Worm (Caenorhabditis elegans) whole organism, young adult: ENCODE data around the gene ZK1127.12.
A peak's percentile ranks its signal among the peaks of the same experiment; 100 is the strongest.

ENCODE experiments used
- B0035.1 ChIP-seq: sonication (generic microtip); optimal IDR thresholded peaks from 2 replicates; lab custom pipeline; 2016; ENCODE audit warnings: missing genetic modification characterization, mild to moderate bottlenecking, missing compliant biosample characterization, missing genotype, missing genetic modification reagents
- B0261.1 ChIP-seq: sonication (generic microtip); optimal IDR thresholded peaks from 2 replicates; lab custom pipeline; 2016; ENCODE audit warnings: mild to moderate bottlenecking, missing genetic modification characterization, moderate library complexity, missing compliant biosample characterization
- B0336.3 ChIP-seq: fragments of 200-800 bp; sonication (Bioruptor generic); IDR thresholded peaks from 2 replicates; pipeline ENCODE4 v1.3.6; 2022; ENCODE audit warnings: missing genetic modification characterization, missing compliant biosample characterization
- C17E4.6 ChIP-seq: fragments of 200-800 bp; sonication (Bioruptor generic); IDR thresholded peaks from 2 replicates; pipeline ENCODE4 v1.3.6; 2022; ENCODE audit warnings: missing genetic modification reagents, missing genetic modification characterization, missing compliant biosample characterization
- D2030.7 ChIP-seq: fragments of 200-800 bp; sonication (Bioruptor generic); IDR thresholded peaks from 2 replicates; pipeline ENCODE4 v1.3.6; 2022; ENCODE audit warnings: missing genetic modification reagents, missing genetic modification characterization, missing compliant biosample characterization
- F33H1.4 ChIP-seq: fragments of 200-800 bp; sonication (Bioruptor generic); IDR thresholded peaks from 2 replicates; pipeline ENCODE4 v1.3.6; 2022; ENCODE audit warnings: missing genetic modification reagents, missing genetic modification characterization, missing compliant biosample characterization
- F57A8.1 ChIP-seq: fragments of 200-800 bp; sonication (Bioruptor generic); optimal IDR thresholded peaks from 2 replicates; lab custom pipeline; 2018; ENCODE audit warnings: mild to moderate bottlenecking, missing genetic modification characterization, moderate library complexity, missing compliant biosample characterization
- K11D2.4 ChIP-seq: fragments of 200-800 bp; sonication (Bioruptor generic); IDR thresholded peaks from 2 replicates; pipeline ENCODE4 v1.3.6; 2022; ENCODE audit warnings: missing genetic modification reagents, missing genetic modification characterization, missing compliant biosample characterization
- T26A5.8 ChIP-seq: sonication (generic microtip); optimal IDR thresholded peaks from 2 replicates; lab custom pipeline; 2016; ENCODE audit warnings: missing genetic modification characterization, missing compliant biosample characterization
- Y53F4B.3 ChIP-seq: fragments of 200-800 bp; sonication (Bioruptor generic); IDR thresholded peaks from 2 replicates; pipeline ENCODE4 v1.3.6; 2022; ENCODE audit warnings: missing genetic modification reagents, missing genetic modification characterization, missing compliant biosample characterization
- Y56A3A.18 ChIP-seq: fragments of 200-800 bp; sonication (Bioruptor generic); IDR thresholded peaks from 2 replicates; pipeline ENCODE4 v1.3.6; 2022; ENCODE audit warnings: missing genetic modification reagents, missing genetic modification characterization, missing compliant biosample characterization
- Y79H2A.3 ChIP-seq: fragments of 200-800 bp; sonication (Bioruptor generic); conservative IDR thresholded peaks from 2 replicates; pipeline ENCODE4 v1.3.6; 2022; ENCODE audit warnings: missing genetic modification reagents, missing genetic modification characterization, missing compliant biosample characterization
- ZK185.1 ChIP-seq: sonication (generic microtip); optimal IDR thresholded peaks from 2 replicates; lab custom pipeline; 2016; ENCODE audit warnings: mild to moderate bottlenecking, missing genetic modification characterization, missing compliant biosample characterization; ENCODE audit not compliant: poor library complexity, severe bottlenecking
- athp-1 ChIP-seq: sonication (generic microtip); optimal IDR thresholded peaks from 2 replicates; lab custom pipeline; 2017; ENCODE audit warnings: mild to moderate bottlenecking, missing genetic modification characterization, missing compliant biosample characterization
- attf-5 ChIP-seq: fragments of 200-800 bp; sonication (Bioruptor generic); optimal IDR thresholded peaks from 2 replicates; lab custom pipeline; 2018; ENCODE audit warnings: mild to moderate bottlenecking, missing genetic modification characterization, missing compliant biosample characterization
- ccch-3 ChIP-seq: fragments of 200-800 bp; sonication (Bioruptor generic); optimal IDR thresholded peaks from 2 replicates; lab custom pipeline; 2018; ENCODE audit warnings: mild to moderate bottlenecking, missing genetic modification characterization, missing compliant biosample characterization
- cebp-1 ChIP-seq, 2 experiments: fragments of 200-800 bp in 1 of 2; sonication (Bioruptor generic) in 1 of 2; sonication (generic microtip) in 1 of 2; IDR thresholded peaks in 1 of 2; optimal IDR thresholded peaks in 1 of 2; 2 replicates each; pipeline versions ENCODE4 v1.3.6 to Lab custom; 2017 to 2022; ENCODE audit warnings: missing compliant biosample characterization in 2 of 2, missing genetic modification characterization in 2 of 2, mild to moderate bottlenecking in 1 of 2, missing genetic modification reagents in 1 of 2, moderate library complexity in 1 of 2
- ceh-27 ChIP-seq: fragments of 200-800 bp; sonication (Bioruptor generic); optimal IDR thresholded peaks from 2 replicates; lab custom pipeline; 2018; ENCODE audit warnings: mild to moderate bottlenecking, missing genetic modification characterization, moderate library complexity, missing compliant biosample characterization
- die-1 ChIP-seq: sonication (generic microtip); optimal IDR thresholded peaks from 2 replicates; lab custom pipeline; 2016; ENCODE audit warnings: missing genotype, mild to moderate bottlenecking, missing genetic modification characterization, missing compliant biosample characterization
- dpff-1 ChIP-seq: sonication (generic microtip); optimal IDR thresholded peaks from 2 replicates; lab custom pipeline; 2017; ENCODE audit warnings: mild to moderate bottlenecking, missing genetic modification characterization, missing compliant biosample characterization
- efl-1 ChIP-seq: fragments of 150-350 bp; optimal IDR thresholded peaks from 2 replicates; lab custom pipeline; 2014; ENCODE audit warnings: missing biosample characterization, missing genetic modification reagents, missing genetic modification characterization
- ekl-4 ChIP-seq: fragments of 200-800 bp; sonication (Bioruptor generic); IDR thresholded peaks from 2 replicates; pipeline ENCODE4 v1.3.6; 2022; ENCODE audit warnings: missing genetic modification reagents, missing genetic modification characterization, missing compliant biosample characterization
- fkh-3 ChIP-seq: sonication (generic microtip); optimal IDR thresholded peaks from 2 replicates; lab custom pipeline; 2016; ENCODE audit warnings: mild to moderate bottlenecking, missing genetic modification characterization, missing compliant biosample characterization
- gei-17 ChIP-seq: fragments of 200-800 bp; sonication (Bioruptor generic); optimal IDR thresholded peaks from 2 replicates; lab custom pipeline; 2018; ENCODE audit warnings: mild to moderate bottlenecking, missing genetic modification characterization, missing compliant biosample characterization
- hlh-12 ChIP-seq: sonication (generic microtip); optimal IDR thresholded peaks from 2 replicates; lab custom pipeline; 2016; ENCODE audit warnings: missing genetic modification characterization, missing compliant biosample characterization
- hmg-1.2 ChIP-seq: fragments of 200-800 bp; sonication (Bioruptor generic); IDR thresholded peaks from 2 replicates; pipeline ENCODE4 v1.3.6; 2022; ENCODE audit warnings: missing genetic modification reagents, missing genetic modification characterization, missing compliant biosample characterization
- hmg-20 ChIP-seq: fragments of 200-800 bp; sonication (Bioruptor generic); IDR thresholded peaks from 2 replicates; pipeline ENCODE4 v1.3.6; 2022; ENCODE audit warnings: missing genetic modification reagents, missing genetic modification characterization, missing compliant biosample characterization
- let-526 ChIP-seq: fragments of 200-800 bp; sonication (Bioruptor generic); IDR thresholded peaks from 2 replicates; pipeline ENCODE4 v1.3.6; 2022; ENCODE audit warnings: missing genetic modification reagents, missing genetic modification characterization, missing compliant biosample characterization
- lin-26 ChIP-seq: fragments of 200-800 bp; sonication (Bioruptor generic); IDR thresholded peaks from 2 replicates; pipeline ENCODE4 v1.3.6; 2022; ENCODE audit warnings: missing genetic modification reagents, missing genetic modification characterization, missing compliant biosample characterization
- madf-8 ChIP-seq: fragments of 200-800 bp; sonication (Bioruptor generic); conservative IDR thresholded peaks from 2 replicates; pipeline ENCODE4 v1.3.6; 2022; ENCODE audit warnings: missing genetic modification reagents, missing genetic modification characterization, missing compliant biosample characterization
- mes-4 ChIP-seq: sonication (generic microtip); optimal IDR thresholded peaks from 2 replicates; lab custom pipeline; 2016; ENCODE audit warnings: missing genotype, missing genetic modification characterization, missing compliant biosample characterization
- mxl-1 ChIP-seq: sonication (generic microtip); optimal IDR thresholded peaks from 2 replicates; lab custom pipeline; 2016; ENCODE audit warnings: missing genetic modification characterization, missing compliant biosample characterization
- nfyb-1 ChIP-seq: fragments of 200-800 bp; sonication (Bioruptor generic); IDR thresholded peaks from 2 replicates; pipeline ENCODE4 v1.3.6; 2022; ENCODE audit warnings: missing genetic modification reagents, missing genetic modification characterization, missing compliant biosample characterization
- rcor-1 ChIP-seq: fragments of 200-800 bp; sonication (Bioruptor generic); IDR thresholded peaks from 2 replicates; pipeline ENCODE4 v1.3.6; 2022; ENCODE audit warnings: missing genetic modification reagents, missing genetic modification characterization, missing compliant biosample characterization
- rec-8 ChIP-seq, 2 experiments: sonication (generic microtip); optimal IDR thresholded peaks; 2 replicates each; lab custom pipeline; 2016; ENCODE audit warnings: mild to moderate bottlenecking in 2 of 2, missing genetic modification characterization in 2 of 2, missing genetic modification reagents in 2 of 2, missing genotype in 2 of 2, missing biosample characterization in 1 of 2, missing compliant biosample characterization in 1 of 2, moderate library complexity in 1 of 2
- rpc-1 ChIP-seq, 2 experiments: fragments of 150-350 bp in 1 of 2; sonication (generic microtip) in 1 of 2; optimal IDR thresholded peaks; 2 replicates each; lab custom pipeline; 2014 to 2018; ENCODE audit warnings: missing biosample characterization in 1 of 2, missing genetic modification characterization in 1 of 2, missing genetic modification reagents in 1 of 2, missing genotype in 1 of 2
- snpc-1.1 ChIP-seq: sonication (generic microtip); optimal IDR thresholded peaks from 2 replicates; lab custom pipeline; 2017; ENCODE audit warnings: missing genetic modification characterization, mild to moderate bottlenecking, missing compliant biosample characterization, antibody characterized with exemption, moderate library complexity, missing genotype, missing genetic modification reagents; ENCODE audit not compliant: insufficient read depth
- snpc-1.3 ChIP-seq: sonication (generic microtip); optimal IDR thresholded peaks from 2 replicates; lab custom pipeline; 2017; ENCODE audit warnings: missing genetic modification characterization, mild to moderate bottlenecking, missing compliant biosample characterization, antibody characterized with exemption, moderate library complexity, missing genotype, missing genetic modification reagents; ENCODE audit not compliant: insufficient read depth
- snpc-4 ChIP-seq, 5 experiments: fragments of 150-350 bp in 1 of 5; sonication (generic microtip) in 4 of 5; optimal IDR thresholded peaks; 2 replicates each; lab custom pipeline; 2014 to 2018; ENCODE audit warnings: missing genetic modification characterization in 5 of 5, missing biosample characterization in 3 of 5, antibody characterized with exemption in 2 of 5, mild to moderate bottlenecking in 2 of 5, missing compliant biosample characterization in 2 of 5, missing genotype in 2 of 5, moderate library complexity in 2 of 5, missing genetic modification reagents in 1 of 5
- sptf-2 ChIP-seq: fragments of 200-800 bp; sonication (Bioruptor generic); optimal IDR thresholded peaks from 2 replicates; lab custom pipeline; 2018; ENCODE audit warnings: mild to moderate bottlenecking, missing genetic modification characterization, missing compliant biosample characterization
- tbp1 ChIP-seq: fragments of 200-800 bp; sonication (Bioruptor generic); optimal IDR thresholded peaks from 2 replicates; lab custom pipeline; 2018; ENCODE audit warnings: mild to moderate bottlenecking, missing genetic modification characterization, missing compliant biosample characterization
- ztf-25 ChIP-seq: fragments of 200-800 bp; sonication (Bioruptor generic); IDR thresholded peaks from 2 replicates; pipeline ENCODE4 v1.3.6; 2022; ENCODE audit warnings: missing genetic modification reagents, missing genetic modification characterization, missing compliant biosample characterization
- ztf-26 ChIP-seq: sonication (generic microtip); optimal IDR thresholded peaks from 2 replicates; lab custom pipeline; 2017; ENCODE audit warnings: missing genetic modification characterization, missing compliant biosample characterization
- ztf-6 ChIP-seq: fragments of 200-800 bp; sonication (Bioruptor generic); IDR thresholded peaks from 2 replicates; pipeline ENCODE4 v1.3.6; 2022; ENCODE audit warnings: missing genetic modification reagents, missing genetic modification characterization, missing compliant biosample characterization

The ZK1127.12 gene

ce11 chrII:7051778-7052177 is at the start of gene ZK1127.12:
Gene ZK1127.12 (plus strand): TSS chrII:7052078.
- TF ChIP-seq ceh-27 (no peak), ekl-4 (no peak), efl-1 (GFP tag; lab: Kevin White, UChicago) (no peak), ccch-3 (no peak), lin-26 (GFP tag; lab: Robert Waterston, UW) (no peak), let-526 (GFP tag; lab: Robert Waterston, UW) (no peak), athp-1 (tag; lab: Kevin White, UChicago) (no peak), B0336.3 (GFP tag; lab: Robert Waterston, UW) (no peak), snpc-1.1 (tag; lab: Kevin White, UChicago) (no peak), Y53F4B.3 (no peak), D2030.7 (GFP tag; lab: Robert Waterston, UW) (no peak)

- TF ChIP-seq C17E4.6 (no peak), F57A8.1 (GFP tag; lab: Kevin White, UChicago) (no peak), Y79H2A.3 (GFP tag; lab: Robert Waterston, UW) (peak; percentile 76; the same call in 1 of the 2 replicates), ZK185.1 (tag; lab: Kevin White, UChicago) (peak; percentile 66), attf-5 (GFP tag; lab: Kevin White, UChicago) (no peak), Y56A3A.18 (GFP tag; lab: Robert Waterston, UW) (no peak), dpff-1 (tag; lab: Kevin White, UChicago) (no peak), cebp-1 (GFP tag; IDR thresholded peaks at IDR 0.05; lab: Robert Waterston, UW) (no peak), cebp-1 (tag; optimal IDR thresholded peaks at IDR 0.05; lab: Kevin White, UChicago) (peak; percentile 35), rec-8 (tag; optimal IDR thresholded peaks at IDR 0.05; lab: Kevin White, UChicago) (peak; percentile 38 to 74), snpc-4 (GFP tag; optimal IDR thresholded peaks at IDR 0.05; lab: Kevin White, UChicago) (peak; percentile 32), snpc-4 (tag; optimal IDR thresholded peaks at IDR 0.05; lab: Kevin White, UChicago) (peak in 2 of 4 experiments; percentile 26 to 41), rcor-1 (GFP tag; lab: Robert Waterston, UW) (no peak), fkh-3 (no peak), B0035.1 (tag; lab: Kevin White, UChicago) (peak; percentile 3), sptf-2 (GFP tag; lab: Kevin White, UChicago) (peak; percentile 36), hlh-12 (tag; lab: Kevin White, UChicago) (no peak), F33H1.4 (GFP tag; lab: Robert Waterston, UW) (0 out of 2 replicates have a peak, but pooled peaks have one; percentile 6), T26A5.8 (tag; lab: Kevin White, UChicago) (no peak), B0261.1 (peak; percentile 79), K11D2.4 (peak; percentile 48; the same call in 1 of the 2 replicates), hmg-1.2 (GFP tag; lab: Robert Waterston, UW) (peak; percentile 54), let-526 (GFP tag; lab: Robert Waterston, UW) (0 out of 2 replicates have a peak, but pooled peaks have one; percentile 26), lin-26 (GFP tag; lab: Robert Waterston, UW) (peak; percentile 80), mes-4 (tag; lab: Kevin White, UChicago) (peak; percentile 62), snpc-1.3 (tag; lab: Kevin White, UChicago) (peak; percentile 34), ztf-26 (no peak), ztf-6 (GFP tag; lab: Robert Waterston, UW) (0 out of 2 replicates have a peak, but pooled peaks have one; percentile 4), ztf-25 (GFP tag; lab: Robert Waterston, UW) (0 out of 2 replicates have a peak, but pooled peaks have one; percentile 42), hmg-20 (no peak), B0336.3 (GFP tag; lab: Robert Waterston, UW) (peak; percentile 39; the same call in 1 of the 2 replicates), madf-8 (GFP tag; lab: Robert Waterston, UW) (0 out of 2 replicates have a peak, but pooled peaks have one; percentile 9), mxl-1 (tag; lab: Kevin White, UChicago) (peak; percentile 59), rpc-1 (optimal IDR thresholded peaks at IDR 0.05; lab: Kevin White, UChicago) (peak; percentile 79), rpc-1 (tag; optimal IDR thresholded peaks at IDR 0.05; lab: Kevin White, UChicago) (peak; percentile 80), tbp1 (GFP tag; lab: Kevin White, UChicago) (peak; percentile 89), nfyb-1 (GFP tag; lab: Robert Waterston, UW) (0 out of 2 replicates have a peak, but pooled peaks have one; percentile 41), gei-17 (no peak), die-1 (peak; percentile 68)
Measured at ce11 chrII:7002956-7003357, 48.9 kb upstream of the ZK1127.12 start.
